Worm (Caenorhabditis elegans) whole organism, L3 larva: ENCODE data around the gene D1086.19.

Experiments
- R02D3.7 ChIP-seq: fragments of 150-350 bp; optimal IDR thresholded peaks from 2 replicates; lab custom pipeline; 2014; ENCODE audit warnings: missing biosample characterization, missing genetic modification characterization
- ZK546.5 ChIP-seq: sonication (generic microtip); optimal IDR thresholded peaks from 2 replicates; lab custom pipeline; 2017; ENCODE audit warnings: missing biosample characterization, missing genetic modification characterization
- aly-2 ChIP-seq: fragments of 150-350 bp; optimal IDR thresholded peaks from 2 replicates; lab custom pipeline; 2014; ENCODE audit warnings: missing biosample characterization, missing genetic modification characterization
- ama-1 ChIP-seq: fragments of 150-350 bp; optimal IDR thresholded peaks from 2 replicates; lab custom pipeline; 2018
- ceh-16 ChIP-seq: sonication (generic microtip); optimal IDR thresholded peaks from 2 replicates; lab custom pipeline; 2017; ENCODE audit warnings: missing biosample characterization, missing genetic modification characterization
- ceh-28 ChIP-seq: fragments of 150-350 bp; optimal IDR thresholded peaks from 2 replicates; lab custom pipeline; 2014; ENCODE audit warnings: missing biosample characterization, missing genetic modification reagents, missing genetic modification characterization
- ceh-82 ChIP-seq: fragments of 150-350 bp; optimal IDR thresholded peaks from 2 replicates; lab custom pipeline; 2014; ENCODE audit warnings: missing biosample characterization, missing genetic modification characterization
- ceh-9 ChIP-seq: sonication (generic microtip); optimal IDR thresholded peaks from 2 replicates; lab custom pipeline; 2018; ENCODE audit warnings: missing biosample characterization, missing genetic modification characterization
- daf-12 ChIP-seq: fragments of 150-350 bp; optimal IDR thresholded peaks from 2 replicates; lab custom pipeline; 2014; ENCODE audit warnings: missing biosample characterization, missing genetic modification reagents, missing genetic modification characterization
- elt-1 ChIP-seq: fragments of 150-350 bp; optimal IDR thresholded peaks from 2 replicates; lab custom pipeline; 2014; ENCODE audit warnings: missing biosample characterization, missing genetic modification characterization
- elt-2 ChIP-seq: sonication (generic microtip); optimal IDR thresholded peaks from 2 replicates; lab custom pipeline; 2016; ENCODE audit warnings: missing genetic modification reagents, mild to moderate bottlenecking, missing genetic modification characterization, missing compliant biosample characterization
- elt-3 ChIP-seq, 3 experiments: fragments of 150-350 bp in 1 of 3; sonication (generic microtip) in 2 of 3; optimal IDR thresholded peaks; 2 replicates in 2 of 3; 4 replicates in 1 of 3; lab custom pipeline; 2014 to 2017; ENCODE audit warnings: missing biosample characterization in 3 of 3, missing genetic modification characterization in 3 of 3
- fos-1 ChIP-seq: fragments of 150-350 bp; optimal IDR thresholded peaks from 2 replicates; lab custom pipeline; 2014; ENCODE audit warnings: missing biosample characterization, missing genetic modification characterization
- lin-39 ChIP-seq: fragments of 150-350 bp; optimal IDR thresholded peaks from 2 replicates; lab custom pipeline; 2018; ENCODE audit warnings: missing biosample characterization, missing genetic modification reagents, missing genetic modification characterization
- mdl-1 ChIP-seq: fragments of 150-350 bp; optimal IDR thresholded peaks from 2 replicates; lab custom pipeline; 2014; ENCODE audit warnings: missing biosample characterization, missing genetic modification characterization
- nhr-12 ChIP-seq: fragments of 150-350 bp; optimal IDR thresholded peaks from 2 replicates; lab custom pipeline; 2014; ENCODE audit warnings: missing biosample characterization, missing genetic modification characterization
- nhr-23 ChIP-seq: fragments of 150-350 bp; optimal IDR thresholded peaks from 2 replicates; lab custom pipeline; 2014; ENCODE audit warnings: missing biosample characterization, missing genetic modification reagents, missing genetic modification characterization
- nhr-237 ChIP-seq: fragments of 150-350 bp; optimal IDR thresholded peaks from 2 replicates; lab custom pipeline; 2014; ENCODE audit warnings: missing biosample characterization, missing genetic modification characterization
- nhr-28 ChIP-seq: fragments of 150-350 bp; optimal IDR thresholded peaks from 2 replicates; lab custom pipeline; 2014; ENCODE audit warnings: missing biosample characterization, missing genetic modification characterization
- nhr-67 ChIP-seq: fragments of 150-350 bp; optimal IDR thresholded peaks from 2 replicates; lab custom pipeline; 2014; ENCODE audit warnings: missing biosample characterization, missing genetic modification characterization
- nhr-76 ChIP-seq: fragments of 150-350 bp; sonication (generic microtip); optimal IDR thresholded peaks from 5 replicates; lab custom pipeline; 2014; ENCODE audit warnings: missing biosample characterization, missing genetic modification characterization
- nhr-77 ChIP-seq: fragments of 150-350 bp; optimal IDR thresholded peaks from 2 replicates; lab custom pipeline; 2014; ENCODE audit warnings: missing biosample characterization, missing genetic modification characterization
- pha-4 ChIP-seq: fragments of 150-350 bp; optimal IDR thresholded peaks from 2 replicates; lab custom pipeline; 2014; ENCODE audit warnings: missing biosample characterization, missing genetic modification reagents, missing genetic modification characterization
- pqm-1 ChIP-seq: fragments of 150-350 bp; optimal IDR thresholded peaks from 2 replicates; lab custom pipeline; 2017; ENCODE audit warnings: missing biosample characterization, missing genetic modification characterization, inconsistent platforms
- sea-2 ChIP-seq: fragments of 150-350 bp; sonication (generic microtip); optimal IDR thresholded peaks from 4 replicates; lab custom pipeline; 2014; ENCODE audit warnings: missing biosample characterization, missing genetic modification reagents, missing genetic modification characterization
- skn-1 ChIP-seq: fragments of 150-350 bp; optimal IDR thresholded peaks from 2 replicates; lab custom pipeline; 2014; ENCODE audit warnings: missing biosample characterization, missing genetic modification characterization
- snpc-4 ChIP-seq: fragments of 150-350 bp; optimal IDR thresholded peaks from 2 replicates; lab custom pipeline; 2014; ENCODE audit warnings: missing biosample characterization, missing genetic modification characterization
- tbx-2 ChIP-seq: sonication (generic microtip); optimal IDR thresholded peaks from 2 replicates; lab custom pipeline; 2016; ENCODE audit warnings: mild to moderate bottlenecking, missing genetic modification characterization, missing compliant biosample characterization
- unc-62 ChIP-seq: fragments of 150-350 bp; sonication (generic microtip); optimal IDR thresholded peaks from 4 replicates; lab custom pipeline; 2014; ENCODE audit warnings: missing biosample characterization, missing genetic modification reagents, missing genetic modification characterization
- zag-1 ChIP-seq: fragments of 150-350 bp; optimal IDR thresholded peaks from 2 replicates; lab custom pipeline; 2014; ENCODE audit warnings: missing biosample characterization, missing genetic modification characterization

D1086.19 gene

DNA sequence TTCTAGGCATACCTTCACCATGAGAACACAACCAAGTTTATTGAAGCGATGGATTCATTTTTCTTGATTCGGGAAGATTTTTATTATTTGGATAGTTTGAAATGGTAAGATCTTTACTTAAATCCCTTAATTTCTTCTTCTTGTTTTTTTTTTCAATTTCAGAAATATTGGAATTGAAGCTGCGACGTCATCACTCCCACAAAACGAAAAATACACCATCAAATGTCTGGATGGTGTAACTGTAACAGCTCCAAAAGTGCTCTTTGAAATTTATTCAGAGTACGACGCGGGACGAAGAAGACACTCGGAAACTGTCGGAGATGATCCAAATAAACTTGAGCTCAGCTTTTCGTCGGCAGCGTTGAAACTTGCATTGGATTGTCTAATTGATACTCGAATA, 23.7 kb upstream of the D1086.19 start, which contains the start of gene D1086.21:
D1086.21 (plus strand) TSS at position 301 of the 400 bp plus-strand sequence.
- TF ChIP-seq R02D3.7 (tag; lab: Kevin White, UChicago) (no peak), elt-1 (tag; lab: Kevin White, UChicago) (no peak), pqm-1 (no peak), nhr-23 (tag; lab: Kevin White, UChicago) (no peak), ZK546.5 (tag; lab: Kevin White, UChicago) (no peak)

DNA sequence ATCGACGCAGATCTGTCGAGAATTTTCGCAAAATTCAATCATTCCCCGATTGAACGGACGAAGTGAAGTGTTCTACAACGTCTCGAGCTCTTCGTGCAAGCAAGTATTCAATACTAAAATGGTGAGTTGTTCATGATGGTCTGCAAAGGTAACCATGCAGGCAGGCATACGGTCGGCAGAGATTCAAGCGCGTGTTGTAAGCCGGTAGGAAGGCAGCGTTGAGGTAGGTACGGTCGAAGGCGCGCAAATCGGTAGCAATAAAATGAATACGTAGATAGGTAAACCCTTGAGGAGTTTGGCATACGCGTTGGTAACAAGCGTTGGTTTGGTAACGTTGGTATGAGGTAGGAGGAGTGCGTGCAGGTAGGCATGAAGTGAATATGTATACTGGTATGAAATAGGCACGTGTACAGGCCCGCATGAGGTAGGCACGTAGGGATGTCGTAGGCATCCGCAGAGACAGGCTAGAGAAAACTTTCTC, 20.3 kb upstream of the D1086.19 start, which contains the start of gene D1086.17:
D1086.17 (plus strand) TSS at position 51 of the 481 bp plus-strand sequence.
- TF ChIP-seq nhr-237 (tag; lab: Kevin White, UChicago) (no peak), snpc-4 (no peak), ZK546.5 (tag; lab: Kevin White, UChicago) (no peak), nhr-23 (tag; lab: Kevin White, UChicago) (no peak), unc-62 (GFP tag; lab: Kevin White, UChicago) (no peak), fos-1 (tag; lab: Kevin White, UChicago) (no peak), elt-2 (tag; lab: Kevin White, UChicago) (no peak), mdl-1 (tag; lab: Kevin White, UChicago) (no peak)

DNA sequence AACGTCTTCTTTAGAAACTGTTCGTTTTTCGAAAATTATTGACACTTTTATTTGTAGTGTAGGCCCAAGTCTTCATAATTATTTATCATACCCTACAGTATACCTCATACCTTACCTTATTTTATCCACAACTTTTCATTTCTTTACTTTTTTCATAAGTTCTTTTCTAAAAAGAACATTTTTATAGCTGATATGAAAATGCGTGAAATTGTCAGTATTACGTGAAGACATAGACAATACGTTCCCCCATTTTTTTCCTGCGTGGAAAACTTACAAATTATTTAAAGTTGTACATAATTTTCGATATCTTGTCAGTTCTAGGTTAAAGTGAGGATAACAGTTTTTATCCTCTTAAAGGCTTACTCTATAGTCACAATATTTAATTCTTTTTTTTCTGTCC, 18.3 kb upstream of the D1086.19 start:
- no peak for TF ChIP-seq ZK546.5 (tag; lab: Kevin White, UChicago)
- no peak for TF ChIP-seq elt-2 (tag; lab: Kevin White, UChicago)
- no peak for TF ChIP-seq nhr-76 (tag; lab: Kevin White, UChicago)
- no peak for TF ChIP-seq elt-1 (tag; lab: Kevin White, UChicago)
- TF ChIP-seq ceh-16 (tag; lab: Kevin White, UChicago) = no peak
- TF ChIP-seq, all 47 proteins: peak for 0

DNA sequence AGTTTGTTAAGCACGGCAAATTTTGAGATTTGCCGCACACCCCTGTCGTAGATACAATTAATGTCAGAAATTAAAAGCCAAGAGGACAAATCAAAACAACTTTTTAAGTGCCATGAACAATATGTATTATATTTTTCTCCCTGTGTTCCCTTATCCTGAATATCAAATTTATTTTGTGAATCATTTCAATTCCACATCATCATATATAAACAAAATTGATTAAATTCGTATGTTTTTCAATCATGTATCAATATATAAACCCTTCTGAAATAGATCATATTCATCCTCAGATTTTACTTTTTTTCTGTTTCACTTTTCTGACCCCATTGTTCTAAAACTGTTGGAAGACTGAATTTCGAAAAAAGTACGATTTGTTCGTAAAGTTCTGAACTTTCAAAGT, 14.0 kb upstream of the D1086.19 start, which contains the start of gene D1086.11:
D1086.11 (plus strand) TSS at position 301 of the 400 bp plus-strand sequence.
- TF ChIP-seq fos-1 (tag; lab: Kevin White, UChicago) (no peak), skn-1 (no peak), tbx-2 (tag; lab: Kevin White, UChicago) (no peak), nhr-76 (tag; lab: Kevin White, UChicago) (no peak), aly-2 (tag; lab: Kevin White, UChicago) (no peak), pha-4 (no peak), daf-12 (no peak), mdl-1 (tag; lab: Kevin White, UChicago) (no peak)

DNA sequence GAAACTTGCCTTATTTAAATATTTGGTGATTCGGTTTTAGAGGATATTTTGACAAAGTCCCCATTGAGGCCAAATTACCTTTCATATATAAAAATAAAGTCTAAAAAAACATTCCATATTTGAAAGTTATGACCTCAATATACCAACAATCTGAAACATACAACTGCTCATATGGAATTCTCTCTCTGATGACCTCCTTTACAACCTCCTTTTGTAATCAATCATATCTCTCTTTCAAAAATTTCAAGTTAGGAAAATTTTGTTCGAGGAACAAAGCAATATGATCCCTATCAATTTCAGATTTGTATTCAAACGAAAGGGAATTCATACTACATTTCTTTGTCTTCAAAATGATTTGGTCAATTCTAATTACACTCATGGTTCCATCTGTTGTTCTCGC, 8.7 kb upstream of the D1086.19 start, which contains the start of gene D1086.6:
D1086.6 (plus strand) TSS at position 301 of the 400 bp plus-strand sequence.
- TF ChIP-seq daf-12 (no peak), elt-3 (tag; optimal IDR thresholded peaks at IDR 0.05; lab: Kevin White, UChicago) (no peak), snpc-4 (no peak), nhr-67 (tag; lab: Kevin White, UChicago) (no peak), nhr-77 (tag; lab: Kevin White, UChicago) (no peak), ceh-9 (tag; lab: Kevin White, UChicago) (no peak), elt-2 (tag; lab: Kevin White, UChicago) (no peak), ceh-28 (tag; lab: Kevin White, UChicago) (no peak), ceh-16 (tag; lab: Kevin White, UChicago) (no peak), zag-1 (no peak), fos-1 (tag; lab: Kevin White, UChicago) (no peak), nhr-28 (no peak), ceh-82 (tag; lab: Kevin White, UChicago) (no peak), tbx-2 (tag; lab: Kevin White, UChicago) (no peak), unc-62 (GFP tag; lab: Kevin White, UChicago) (no peak), elt-1 (tag; lab: Kevin White, UChicago) (no peak), sea-2 (GFP tag; lab: Kevin White, UChicago) (no peak), ama-1 (no peak)

DNA sequence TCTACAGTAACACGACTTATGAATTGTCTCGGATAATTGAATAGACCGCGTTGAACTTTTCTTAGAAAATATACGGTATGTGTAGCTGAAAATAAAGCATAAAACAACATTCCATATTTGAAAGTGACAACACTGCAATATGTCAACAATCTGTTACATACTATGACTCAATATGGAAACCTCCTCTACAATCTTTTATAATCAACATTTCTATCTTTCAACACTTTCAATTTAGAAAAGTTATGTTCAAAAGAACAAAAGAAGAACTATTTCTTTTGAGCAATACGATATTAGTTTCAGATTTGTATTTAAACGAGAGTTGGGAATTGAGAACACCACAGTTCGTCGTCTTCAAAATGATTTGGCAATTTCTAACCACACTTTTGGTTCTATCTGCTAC, 5.7 kb upstream of the D1086.19 start, which contains the start of gene D1086.10:
D1086.10 (plus strand) TSS at position 301 of the 400 bp plus-strand sequence.
- no peak for TF ChIP-seq nhr-12 (tag; lab: Kevin White, UChicago)
- no peak for TF ChIP-seq elt-1 (tag; lab: Kevin White, UChicago)
- TF ChIP-seq lin-39 = no peak
- TF ChIP-seq skn-1 = no peak
